Fruit fly (Drosophila melanogaster) whole organism: ENCODE results near the gene galla-2.

Source experiments
- pan ChIP-seq: fragments of >200 bp; optimal IDR thresholded peaks from 2 replicates; lab custom pipeline; 2017
- psq ChIP-seq: fragments of >200 bp; optimal IDR thresholded peaks from 2 replicates; lab custom pipeline; 2017

DNA sequence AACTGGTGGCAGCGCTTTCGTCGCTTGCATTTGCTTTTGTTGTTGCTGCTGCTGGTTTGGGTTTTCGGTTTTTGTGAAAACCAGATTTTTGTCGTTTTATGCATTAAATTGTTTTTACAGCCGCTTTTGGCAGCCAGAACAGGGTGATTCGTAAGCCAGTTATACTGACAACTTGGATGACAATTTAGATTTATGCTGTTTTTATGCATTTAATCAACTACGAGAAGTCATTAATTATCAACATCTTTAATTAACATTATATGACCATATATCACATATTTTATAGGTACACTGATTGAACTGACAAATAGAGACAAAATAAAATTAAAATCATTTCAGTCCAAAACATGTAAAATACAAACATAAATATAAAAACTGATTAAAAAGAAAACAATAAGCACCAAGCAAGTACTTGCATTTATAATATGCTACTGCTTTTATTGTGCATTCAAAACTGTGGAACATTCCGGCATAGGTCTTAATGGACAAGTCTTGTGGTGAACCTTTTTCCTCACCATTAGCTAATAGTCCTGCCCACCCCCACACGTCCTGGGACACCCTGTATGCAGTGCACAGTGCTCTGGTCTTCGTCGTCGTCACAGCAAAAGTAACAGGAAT, 27.8 kb upstream of the galla-2 start:
- no peak for TF ChIP-seq psq
- TF ChIP-seq pan (lab: Kevin White, UChicago): no peak
